Fruit fly (Drosophila melanogaster) Kc167 (cell line): ENCODE results near the gene CG6059.

Experiments used
- Myc ChIP-seq: fragments of >200 bp; optimal IDR thresholded peaks from 2 replicates; lab custom pipeline; 2017; ENCODE audit warnings: missing external identifiers
- Sin3A ChIP-seq: fragments of >200 bp; optimal IDR thresholded peaks from 2 replicates; lab custom pipeline; 2018; ENCODE audit warnings: missing external identifiers
- psq ChIP-seq: fragments of >200 bp; optimal IDR thresholded peaks from 2 replicates; lab custom pipeline; 2017; ENCODE audit warnings: missing external identifiers

DNA sequence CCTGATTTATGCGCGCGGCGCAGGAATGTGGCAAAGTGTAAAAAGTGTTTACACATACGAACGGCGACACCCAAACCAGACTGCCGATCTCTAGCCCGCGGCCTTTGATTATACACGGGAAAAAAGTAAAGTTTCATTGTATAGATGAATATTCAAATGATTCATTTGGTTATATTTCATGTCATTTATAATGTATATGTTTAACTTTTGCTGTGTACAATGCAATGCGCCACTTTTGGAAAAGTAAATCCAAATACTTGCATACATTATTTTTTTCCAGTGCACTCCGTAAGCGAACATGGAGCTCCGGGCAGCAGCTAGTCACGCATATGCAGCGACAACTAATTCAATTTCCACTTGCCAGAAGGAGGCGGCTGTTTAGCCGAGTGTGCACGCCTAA lies 42.9 kb upstream of the CG6059 start:
- TF ChIP-seq psq (lab: Kevin White, UChicago) (no peak), Sin3A (lab: Kevin White, UChicago) (no peak), Myc (no peak)
